Worm (Caenorhabditis elegans): ENCODE data around the gene pgap-2.

Gene pgap-2

DNA sequence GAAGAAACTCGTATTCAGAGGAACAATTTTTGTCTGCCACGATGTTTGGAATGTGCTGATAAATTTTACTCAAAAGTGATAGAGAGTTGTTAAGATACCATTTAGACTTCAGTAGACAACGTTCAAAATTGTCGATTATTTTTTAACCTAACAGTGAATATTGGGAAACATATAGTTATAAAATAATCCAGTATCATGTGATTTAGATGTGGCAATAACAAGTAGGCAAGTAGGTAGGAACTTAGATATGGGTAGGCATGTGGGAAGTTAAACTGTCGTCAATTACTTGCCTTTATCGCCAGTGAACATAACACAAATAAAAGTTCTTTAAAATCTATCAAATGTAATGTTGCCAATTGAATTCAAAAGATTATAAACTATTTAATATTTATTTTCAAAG is 33.8 kb upstream of the pgap-2 start, which contains the start of gene T23F11.11:
Gene T23F11.11 (minus strand): TSS at position 101 of the 400 bp plus-strand sequence.
- TF ChIP-seq ztf-4 (tag; optimal IDR thresholded peaks at IDR 0.05) = no peak
- TF ChIP-seq nhr-237 (tag; optimal IDR thresholded peaks at IDR 0.05) = no peak
- no peak for TF ChIP-seq fos-1 (tag; optimal IDR thresholded peaks at IDR 0.05)
- TF ChIP-seq nhr-11 (tag; optimal IDR thresholded peaks at IDR 0.05) = no peak
- TF ChIP-seq elt-3 (tag; optimal IDR thresholded peaks at IDR 0.05) = no peak
- no peak for TF ChIP-seq nhr-77 (tag; optimal IDR thresholded peaks at IDR 0.05)
- TF ChIP-seq mml-1 (tag; optimal IDR thresholded peaks at IDR 0.05) = no peak
- TF ChIP-seq skn-1 (tag; optimal IDR thresholded peaks at IDR 0.05) = no peak
- no peak for TF ChIP-seq R02D3.7 (tag; optimal IDR thresholded peaks at IDR 0.05)
- TF ChIP-seq pqm-1 (tag; optimal IDR thresholded peaks at IDR 0.05) = no peak
- no peak for TF ChIP-seq unc-39 (tag; optimal IDR thresholded peaks at IDR 0.05)
- TF ChIP-seq egl-5 (tag; optimal IDR thresholded peaks at IDR 0.05) = no peak
- no peak for TF ChIP-seq ztf-11 (tag; optimal IDR thresholded peaks at IDR 0.05)

DNA sequence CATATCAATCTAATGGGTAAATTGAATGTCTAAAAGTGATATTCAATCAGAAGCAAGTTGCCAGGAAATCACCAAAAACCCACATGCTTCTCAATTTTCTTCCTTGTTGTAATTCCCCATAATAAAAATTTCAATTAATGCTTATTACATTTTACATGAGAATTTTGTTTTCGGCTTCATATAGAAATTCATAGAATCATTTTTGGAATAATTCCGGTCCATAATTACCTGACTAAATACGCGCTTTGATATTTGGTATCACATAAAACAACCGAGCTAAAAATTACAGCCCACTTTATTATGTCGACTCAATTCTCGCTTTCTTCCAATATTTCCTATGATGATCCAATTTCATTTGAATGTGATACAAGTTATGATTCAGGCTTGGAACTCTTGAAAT is 33.4 kb upstream of the pgap-2 start, which contains the start of gene srg-13:
Gene srg-13 (plus strand): TSS at position 301 of the 400 bp plus-strand sequence.
- no peak for TF ChIP-seq nhr-28 (tag; optimal IDR thresholded peaks at IDR 0.05)
- TF ChIP-seq sea-2 (GFP tag; optimal IDR thresholded peaks at IDR 0.05) = no peak
- no peak for TF ChIP-seq unc-62 (GFP tag; optimal IDR thresholded peaks at IDR 0.05)
- TF ChIP-seq mml-1 (tag; optimal IDR thresholded peaks at IDR 0.05) = no peak
- TF ChIP-seq jun-1 (tag; optimal IDR thresholded peaks at IDR 0.05) = no peak
- no peak for TF ChIP-seq ZK546.5 (tag; optimal IDR thresholded peaks at IDR 0.05)
- no peak for TF ChIP-seq tbx-2 (tag; optimal IDR thresholded peaks at IDR 0.05)
- TF ChIP-seq nhr-23 (tag; optimal IDR thresholded peaks at IDR 0.05) = no peak
- no peak for TF ChIP-seq nhr-12 (tag; optimal IDR thresholded peaks at IDR 0.05)
- TF ChIP-seq ztf-11 (tag; optimal IDR thresholded peaks at IDR 0.05) = no peak
- TF ChIP-seq egl-5 (tag; optimal IDR thresholded peaks at IDR 0.05) = no peak
- no peak for TF ChIP-seq nhr-67 (tag; optimal IDR thresholded peaks at IDR 0.05)
- TF ChIP-seq lin-15B (tag; optimal IDR thresholded peaks at IDR 0.05) = no peak
- TF ChIP-seq nhr-43 (tag; optimal IDR thresholded peaks at IDR 0.05; ENCODE audit: poor library complexity, severe bottlenecking) = no peak
- TF ChIP-seq aly-2 (tag; optimal IDR thresholded peaks at IDR 0.05) = no peak

DNA sequence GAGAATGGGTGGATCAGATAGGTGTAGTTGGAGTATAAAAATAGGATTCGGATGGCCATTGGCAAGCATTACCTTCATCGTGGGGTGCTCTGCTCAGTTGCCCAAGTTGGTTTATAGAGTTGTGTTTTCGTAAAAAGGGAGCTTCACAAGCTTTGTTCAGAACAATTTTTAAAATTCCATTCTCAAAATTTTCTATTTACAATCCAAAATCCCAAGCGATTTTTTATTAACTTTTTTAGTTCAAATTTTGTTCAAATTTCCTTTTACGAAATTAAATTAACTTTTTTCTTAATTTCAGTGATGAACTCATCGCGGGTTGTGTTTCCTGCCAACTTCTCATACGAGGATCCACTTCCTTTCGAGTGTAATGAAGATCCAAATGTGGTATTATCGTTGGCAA is 27.8 kb upstream of the pgap-2 start, which contains the start of gene srg-10:
Gene srg-10 (plus strand): TSS at position 301 of the 400 bp plus-strand sequence.
- TF ChIP-seq fos-1 (tag; optimal IDR thresholded peaks at IDR 0.05) (no peak), snpc-4 (tag; optimal IDR thresholded peaks at IDR 0.05) (no peak), nfya-1 (tag; optimal IDR thresholded peaks at IDR 0.05; ENCODE audit: insufficient read depth) (no peak), nhr-67 (tag; optimal IDR thresholded peaks at IDR 0.05) (no peak), R02D3.7 (tag; optimal IDR thresholded peaks at IDR 0.05) (no peak), eor-1 (tag; optimal IDR thresholded peaks at IDR 0.05) (no peak), ztf-11 (tag; optimal IDR thresholded peaks at IDR 0.05) (no peak), pqm-1 (tag; optimal IDR thresholded peaks at IDR 0.05) (no peak), nhr-76 (tag; optimal IDR thresholded peaks at IDR 0.05) (no peak), nhr-25 (tag; optimal IDR thresholded peaks at IDR 0.05) (no peak)

DNA sequence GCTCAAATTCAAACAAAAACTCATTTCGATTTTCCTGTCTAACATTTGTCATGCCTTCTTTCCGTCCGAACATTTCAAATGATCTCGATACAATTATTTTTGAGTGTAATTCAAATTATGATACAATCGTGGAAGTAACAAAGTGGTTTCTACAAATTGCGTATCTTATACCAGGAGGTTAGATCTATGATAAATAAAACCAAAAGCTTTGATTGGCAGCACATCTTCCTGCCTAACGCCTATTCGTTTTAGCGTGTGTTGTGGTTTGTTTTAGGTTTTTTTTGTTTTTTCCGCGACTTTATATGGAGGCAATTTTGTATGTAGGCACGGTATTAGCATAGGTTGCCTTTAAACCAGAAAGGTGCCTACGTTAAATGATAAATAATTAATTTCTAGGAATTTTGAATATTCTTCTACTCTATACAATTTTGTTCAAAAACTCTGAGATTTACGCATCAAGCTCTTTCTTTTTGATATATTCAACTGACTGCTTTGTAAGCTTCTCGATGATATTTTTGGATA is 25.3 kb upstream of the pgap-2 start, which contains the start of gene srg-11:
Gene srg-11 (plus strand): TSS at position 51 of the 522 bp plus-strand sequence.
- TF ChIP-seq unc-39 (tag; optimal IDR thresholded peaks at IDR 0.05) (no peak), egl-5 (tag; optimal IDR thresholded peaks at IDR 0.05) (no peak)

DNA sequence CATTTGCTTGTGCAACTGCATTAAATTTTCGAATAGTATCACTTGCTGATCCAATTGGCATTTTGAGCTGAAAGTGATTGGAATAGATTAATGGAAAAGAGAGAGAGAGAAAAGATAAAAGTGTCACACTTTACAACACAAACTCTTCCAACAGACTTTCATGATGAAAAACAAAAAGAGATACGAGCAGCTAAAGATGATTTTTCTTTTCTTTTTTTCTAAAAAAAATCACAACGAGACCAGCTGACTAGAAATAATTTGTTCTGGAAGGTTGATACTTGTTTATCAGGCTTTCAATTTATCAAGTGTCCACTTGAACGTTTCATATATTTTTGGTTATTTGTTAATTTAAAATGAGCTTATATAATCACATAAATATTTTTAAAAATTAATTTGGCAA is 18.2 kb upstream of the pgap-2 start:
- no peak for TF ChIP-seq zag-1 (tag; optimal IDR thresholded peaks at IDR 0.05)
- no peak for TF ChIP-seq nhr-11 (tag; optimal IDR thresholded peaks at IDR 0.05)
- no peak for TF ChIP-seq nhr-237 (tag; optimal IDR thresholded peaks at IDR 0.05)
- TF ChIP-seq nhr-23 (tag; optimal IDR thresholded peaks at IDR 0.05) = no peak
- TF ChIP-seq ceh-16 (tag; optimal IDR thresholded peaks at IDR 0.05) = no peak
- TF ChIP-seq aly-2 (tag; optimal IDR thresholded peaks at IDR 0.05) = no peak

DNA sequence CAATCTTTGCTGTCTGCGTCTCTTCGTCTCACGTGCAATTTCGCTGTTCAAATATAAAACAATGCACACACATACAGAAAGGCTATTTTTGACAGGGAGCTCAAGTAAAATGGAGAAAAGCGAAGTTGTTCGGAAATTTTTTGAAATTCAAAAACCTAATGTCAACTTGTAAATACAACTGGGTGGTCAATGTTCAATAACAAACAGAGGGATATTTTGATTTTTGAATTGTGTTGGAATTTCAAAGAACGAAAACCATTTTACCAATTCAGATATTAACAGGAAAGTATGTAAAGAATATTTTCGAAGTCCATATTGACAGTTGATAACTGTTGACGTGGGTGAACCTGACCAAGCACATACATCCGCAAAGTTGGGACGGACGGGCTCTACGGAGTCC is 17.0 kb upstream of the pgap-2 start, which contains the start of gene tag-243:
Gene tag-243 (minus strand): TSS at position 101 of the 400 bp plus-strand sequence.
- TF ChIP-seq nhr-25 (tag; optimal IDR thresholded peaks at IDR 0.05) (no peak), pha-4 (tag; optimal IDR thresholded peaks at IDR 0.05) (peak; percentile 19)
